Fruit fly (Drosophila melanogaster) whole organism: Measurements from ENCODE around the gene CG44521.

ENCODE experiments used
- CG8478 ChIP-seq: fragments of >200 bp; optimal IDR thresholded peaks from 2 replicates; lab custom pipeline; 2018; ENCODE audit warnings: inconsistent platforms
- Dll ChIP-seq: fragments of >200 bp; optimal IDR thresholded peaks from 2 replicates; lab custom pipeline; 2017
- EcR ChIP-seq, 2 experiments: fragments of >200 bp; optimal IDR thresholded peaks; 2 replicates each; lab custom pipeline; 2017; ENCODE audit warnings: missing biosample characterization in 2 of 2, missing genetic modification characterization in 2 of 2, missing genetic modification reagents in 2 of 2
- pan ChIP-seq: fragments of >200 bp; optimal IDR thresholded peaks from 2 replicates; lab custom pipeline; 2017
- psq ChIP-seq: fragments of >200 bp; optimal IDR thresholded peaks from 2 replicates; lab custom pipeline; 2017
- usp ChIP-seq: fragments of >200 bp; optimal IDR thresholded peaks from 2 replicates; lab custom pipeline; 2017; ENCODE audit warnings: missing biosample characterization, missing genetic modification characterization, mixed read lengths

CG44521 gene

DNA sequence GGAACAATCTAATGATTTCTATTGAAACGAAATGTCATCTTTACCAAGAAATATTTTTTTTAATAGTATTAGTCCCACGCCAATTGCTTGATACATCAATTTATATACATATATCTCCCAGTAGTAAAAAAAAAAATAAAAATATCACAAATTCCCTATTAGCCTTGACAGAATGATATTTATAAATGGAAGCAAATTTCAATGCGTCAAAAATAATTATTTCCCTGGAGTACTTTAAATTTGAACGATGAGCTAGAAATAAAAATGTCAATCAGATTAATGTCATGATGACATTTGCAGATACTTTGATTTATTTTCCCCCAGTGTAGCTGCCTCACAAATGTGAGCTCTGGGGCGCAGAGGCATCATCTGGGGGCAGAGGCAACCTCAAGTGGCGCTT lies at the start of gene CG44521:
Gene CG44521 (plus strand): TSS at position 301 of the 400 bp plus-strand sequence.
- TF ChIP-seq EcR (GFP tag; optimal IDR thresholded peaks at IDR 0.05; lab: Kevin White, UChicago): no peak
- no peak for TF ChIP-seq pan (lab: Kevin White, UChicago)
- no peak for TF ChIP-seq CG8478 (lab: Kevin White, UChicago)
- no peak for TF ChIP-seq usp
- TF ChIP-seq psq (lab: Kevin White, UChicago): no peak
- no peak for TF ChIP-seq Dll

DNA sequence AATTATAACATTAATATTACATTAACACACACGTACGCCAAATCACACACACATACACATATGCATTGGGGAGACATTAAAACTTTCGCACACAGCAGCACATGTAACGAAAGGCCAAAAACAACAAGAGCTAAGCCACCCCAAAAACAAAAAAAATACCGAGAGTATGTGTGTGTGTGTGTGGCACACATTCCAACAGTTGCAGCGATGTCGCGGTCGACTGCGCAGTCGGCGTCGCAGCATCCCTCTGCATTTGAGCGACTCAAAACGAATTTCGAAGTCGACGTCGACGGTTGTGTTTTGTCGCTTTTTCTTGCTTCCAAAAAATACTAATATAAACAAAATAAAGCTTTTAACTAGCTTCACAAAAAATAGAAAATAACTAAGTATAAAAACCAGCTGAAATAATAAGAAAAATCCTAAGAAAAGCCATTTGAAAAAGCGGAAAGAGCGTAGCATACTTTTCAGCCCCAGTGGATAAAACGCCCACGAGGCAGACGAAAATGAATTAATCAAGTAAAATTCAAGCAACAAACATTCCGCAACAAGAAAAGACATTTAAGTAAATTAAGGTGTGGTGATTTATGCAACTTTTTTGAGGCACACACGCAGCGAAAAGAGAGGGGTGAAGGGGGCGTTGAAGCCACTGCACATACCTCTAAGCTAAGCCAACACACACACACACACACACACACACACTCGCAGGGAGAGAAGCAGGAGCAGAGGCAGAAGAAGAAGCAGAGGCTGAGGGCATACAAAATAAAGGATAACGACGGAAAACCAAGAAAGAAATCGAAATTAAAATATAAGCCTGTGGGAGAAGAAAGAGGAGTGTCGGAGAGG lies 49.0 kb upstream of the CG44521 start, which contains the start of gene CG46320:
Gene CG46320 (plus strand): TSS at position 246 of the 843 bp plus-strand sequence.
- TF ChIP-seq CG8478 (lab: Kevin White, UChicago) (no peak), Dll (no peak), psq (lab: Kevin White, UChicago) (no peak), usp (no peak), EcR (GFP tag; optimal IDR thresholded peaks at IDR 0.05; lab: Kevin White, UChicago) (no peak), pan (lab: Kevin White, UChicago) (no peak)

DNA sequence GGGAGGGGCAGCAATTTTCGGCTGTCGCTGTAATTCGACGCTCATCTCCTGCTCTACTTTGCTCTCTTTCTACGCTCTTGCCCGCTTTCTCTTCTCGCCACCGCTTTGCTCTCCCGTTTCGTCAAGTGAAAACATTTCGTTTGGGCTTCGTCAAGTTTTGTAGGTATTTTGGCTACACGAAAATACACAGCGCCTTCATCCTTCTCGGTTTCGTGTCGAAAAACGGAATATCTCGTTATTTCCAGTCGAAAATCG lies 48.5 kb upstream of the CG44521 start:
- TF ChIP-seq EcR (GFP tag; optimal IDR thresholded peaks at IDR 0.05; lab: Kevin White, UChicago) (no peak), usp (no peak), Dll (no peak), CG8478 (lab: Kevin White, UChicago) (no peak), pan (lab: Kevin White, UChicago) (no peak), psq (lab: Kevin White, UChicago) (no peak)

DNA sequence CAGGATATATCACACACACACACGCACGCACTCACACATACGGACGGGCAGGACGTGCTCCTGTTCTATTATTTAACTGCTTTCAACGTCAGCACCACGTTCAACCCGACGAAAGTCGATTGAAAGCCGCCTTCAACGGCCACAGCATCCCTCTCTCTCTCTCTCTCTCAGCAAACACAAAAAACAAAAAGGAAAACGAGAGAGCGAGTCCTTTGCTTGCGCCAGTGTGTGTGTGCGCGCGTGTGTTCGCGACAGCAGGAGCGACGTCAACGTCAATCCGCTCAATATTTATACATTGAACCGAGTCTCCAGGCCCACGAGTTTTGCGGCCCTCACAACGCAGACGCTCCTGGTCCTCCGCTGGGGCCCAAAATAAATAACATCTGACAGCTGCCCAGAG lies 47.7 kb upstream of the CG44521 start:
- TF ChIP-seq EcR (GFP tag; optimal IDR thresholded peaks at IDR 0.05; lab: Kevin White, UChicago) (no peak), usp (no peak), pan (lab: Kevin White, UChicago) (no peak), psq (lab: Kevin White, UChicago) (no peak), Dll (no peak), CG8478 (lab: Kevin White, UChicago) (no peak)

DNA sequence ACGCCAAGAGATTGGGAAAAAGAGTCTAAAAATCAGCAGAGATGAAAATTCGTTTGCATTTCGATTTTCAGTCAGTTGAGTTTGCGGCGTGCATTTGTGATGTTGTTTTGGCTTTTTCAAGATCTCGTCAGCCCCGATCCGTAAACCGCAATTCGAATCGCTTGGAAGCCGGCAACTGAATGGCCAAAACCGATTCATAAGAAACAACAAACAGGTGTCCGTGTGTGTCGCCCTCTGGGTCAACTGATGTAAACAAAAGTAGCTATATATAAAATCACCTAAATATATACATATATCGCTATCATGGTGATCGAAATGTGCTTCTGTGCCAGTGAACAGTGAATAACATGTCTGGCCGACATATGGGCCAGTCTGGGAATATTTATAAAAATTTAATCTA lies 46.3 kb upstream of the CG44521 start:
- TF ChIP-seq usp (no peak), pan (lab: Kevin White, UChicago) (no peak), CG8478 (lab: Kevin White, UChicago) (no peak), psq (lab: Kevin White, UChicago) (no peak), Dll (no peak), EcR (GFP tag; optimal IDR thresholded peaks at IDR 0.05; lab: Kevin White, UChicago) (no peak)

DNA sequence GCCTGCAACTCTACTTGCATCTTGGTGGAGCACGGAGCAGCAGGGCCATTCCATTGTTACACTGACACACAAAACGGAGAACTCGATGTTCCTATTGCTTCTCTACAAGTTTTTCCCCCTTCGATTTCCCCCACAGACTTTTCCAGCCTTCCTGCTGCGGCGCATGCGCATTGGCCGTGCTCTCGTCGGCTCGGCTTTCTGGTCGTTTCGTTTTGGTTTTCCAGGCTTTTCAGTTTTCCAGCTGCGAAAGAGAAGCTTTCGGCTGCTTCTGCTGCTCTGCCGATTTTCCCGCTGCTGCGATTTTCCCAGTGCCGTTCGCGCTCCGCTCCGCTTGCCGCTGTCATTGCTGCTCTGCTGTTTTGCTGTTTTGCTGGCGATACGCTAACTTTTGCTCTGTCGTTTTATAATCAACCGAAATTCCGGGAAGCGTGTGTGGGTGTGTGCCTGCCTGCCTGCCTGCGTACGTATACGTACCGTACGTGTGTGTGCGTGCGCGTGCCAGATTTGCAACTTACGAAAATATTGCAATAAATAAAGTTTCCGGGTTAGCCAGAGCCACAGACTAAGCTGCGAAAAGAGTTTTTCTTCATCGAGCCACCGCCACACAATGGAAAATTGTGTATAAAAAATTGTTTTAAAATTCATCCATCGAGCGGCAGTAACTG lies 34.8 kb upstream of the CG44521 start:
- no peak for TF ChIP-seq usp
- TF ChIP-seq pan (lab: Kevin White, UChicago): no peak
- TF ChIP-seq psq (lab: Kevin White, UChicago): no peak
- TF ChIP-seq Dll: no peak

DNA sequence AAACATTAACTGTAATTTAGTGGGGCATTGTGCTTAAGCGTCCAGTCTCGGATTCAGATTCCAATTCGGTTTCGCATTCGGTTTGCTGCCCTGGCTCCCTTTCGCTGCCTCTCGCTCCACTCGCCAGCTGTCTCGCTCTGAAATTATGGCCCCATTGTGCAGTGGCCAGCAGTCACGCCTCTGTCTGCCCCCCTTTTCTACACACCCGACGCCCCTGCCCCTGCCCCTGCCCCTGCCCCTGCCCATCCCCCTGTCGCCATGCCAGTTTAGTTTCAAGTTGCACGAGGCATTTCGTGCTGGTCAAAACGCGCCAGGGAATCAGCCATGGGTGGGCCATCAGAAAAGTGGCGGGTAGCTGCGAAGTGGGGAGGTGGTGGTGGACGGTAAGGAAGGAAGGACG lies 26.9 kb upstream of the CG44521 start:
- TF ChIP-seq EcR (GFP tag; optimal IDR thresholded peaks at IDR 0.05; lab: Kevin White, UChicago) (no peak), Dll (no peak), CG8478 (lab: Kevin White, UChicago) (no peak), usp (no peak), psq (lab: Kevin White, UChicago) (no peak), pan (lab: Kevin White, UChicago) (no peak)

DNA sequence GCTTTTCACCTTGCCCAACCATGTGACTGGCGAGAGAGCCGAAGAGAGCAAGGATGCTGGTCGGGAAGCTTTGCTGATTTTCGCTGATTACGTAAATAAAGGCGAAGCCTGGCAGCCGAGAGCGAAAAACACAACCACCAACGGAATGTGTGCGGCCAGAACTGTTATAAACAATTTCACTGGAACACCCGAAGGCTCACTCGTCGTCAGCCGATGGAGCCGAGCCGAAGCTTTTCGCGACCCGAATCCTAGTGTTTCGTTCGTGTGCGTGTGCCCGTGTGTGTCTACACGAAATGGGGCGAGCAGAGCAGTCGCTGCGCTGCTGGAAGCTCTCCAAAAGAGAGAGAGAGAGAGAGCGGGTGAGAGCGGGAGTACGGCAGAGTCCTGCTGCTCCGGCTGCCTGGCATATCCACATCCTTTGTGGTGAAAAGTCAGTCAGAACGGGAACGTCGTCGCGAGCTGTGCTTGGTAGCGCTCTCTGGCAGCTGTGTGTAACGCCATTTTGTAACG lies 22.1 kb upstream of the CG44521 start:
- TF ChIP-seq EcR (GFP tag; optimal IDR thresholded peaks at IDR 0.05; lab: Kevin White, UChicago) (no peak), psq (lab: Kevin White, UChicago) (no peak), usp (no peak), CG8478 (lab: Kevin White, UChicago) (no peak), pan (lab: Kevin White, UChicago) (no peak), Dll (no peak)

DNA sequence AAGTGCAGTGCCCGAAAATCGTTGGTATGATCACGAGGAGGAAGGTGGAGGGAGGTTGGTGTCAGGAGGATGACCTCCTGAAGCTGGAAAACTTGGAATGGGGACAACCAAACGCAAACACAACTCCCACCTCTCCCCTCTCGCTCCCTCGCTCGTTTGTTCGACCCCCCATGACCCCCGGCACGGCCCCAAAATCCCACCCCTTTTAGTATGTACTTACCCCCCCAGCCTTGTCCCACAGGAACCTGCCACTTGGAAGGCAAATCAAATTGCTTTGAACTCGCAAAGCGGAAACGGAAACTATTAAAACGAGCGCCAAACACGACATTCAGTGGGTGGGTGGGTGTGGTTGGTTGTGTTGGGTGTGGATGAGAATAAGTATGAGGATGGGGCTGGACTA lies 18.5 kb downstream of the CG44521 start:
- no peak for TF ChIP-seq psq (lab: Kevin White, UChicago)
- no peak for TF ChIP-seq usp
- no peak for TF ChIP-seq pan (lab: Kevin White, UChicago)
- TF ChIP-seq Dll: no peak
- no peak for TF ChIP-seq EcR (GFP tag; optimal IDR thresholded peaks at IDR 0.05; lab: Kevin White, UChicago)
- no peak for TF ChIP-seq CG8478 (lab: Kevin White, UChicago)

DNA sequence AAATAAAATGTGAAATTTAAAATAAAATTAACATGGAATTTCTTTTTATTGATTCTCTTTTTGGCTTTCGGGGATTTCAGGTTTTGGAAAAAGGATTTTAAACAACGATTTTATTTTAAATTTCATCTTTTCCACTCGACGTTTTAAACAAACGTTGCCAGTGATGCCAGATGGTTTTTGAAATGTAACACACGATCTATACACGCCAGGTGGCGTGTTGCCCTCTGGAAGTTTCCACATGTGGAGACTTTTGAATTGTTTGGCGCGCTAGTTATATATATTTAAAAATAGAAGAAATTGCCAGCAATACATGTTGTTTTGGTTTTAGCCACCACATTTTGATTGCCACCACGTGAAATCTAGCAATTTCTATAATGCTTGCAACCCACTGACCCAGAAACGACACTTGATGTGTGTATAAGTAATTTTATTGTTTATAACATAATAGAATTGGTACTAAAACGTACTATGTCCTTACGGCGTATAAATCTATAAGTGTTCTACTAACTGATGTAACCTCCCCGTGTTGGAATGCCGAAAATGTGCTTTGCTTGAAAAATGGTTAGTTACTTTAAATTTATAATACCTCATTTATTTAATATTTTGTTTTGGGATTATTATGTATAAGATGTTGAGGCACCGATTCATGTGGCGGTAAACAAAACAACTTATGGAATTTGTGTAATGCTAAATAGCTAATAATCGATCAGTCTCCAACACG lies 36.6 kb downstream of the CG44521 start:
- TF ChIP-seq pan (lab: Kevin White, UChicago): no peak
- TF ChIP-seq psq (lab: Kevin White, UChicago): no peak
- no peak for TF ChIP-seq Dll
- no peak for TF ChIP-seq EcR (GFP tag; optimal IDR thresholded peaks at IDR 0.05; lab: Kevin White, UChicago)
- no peak for TF ChIP-seq usp
- no peak for TF ChIP-seq CG8478 (lab: Kevin White, UChicago)

DNA sequence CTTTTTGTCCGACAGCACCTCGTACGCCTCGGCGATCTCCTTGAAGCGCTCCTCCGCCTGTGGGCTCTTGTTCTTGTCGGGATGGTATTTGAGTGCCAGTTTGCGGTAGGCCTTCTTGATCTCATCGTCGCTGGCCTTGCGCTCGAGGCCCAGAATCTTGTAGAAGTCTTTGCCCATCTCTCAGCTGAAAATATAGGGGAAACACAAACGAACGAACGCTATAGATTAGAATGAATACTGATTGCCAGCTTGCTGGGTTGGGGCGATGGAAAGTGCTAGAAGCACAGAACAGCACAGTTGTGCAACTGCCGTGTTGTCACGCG lies 38.2 kb downstream of the CG44521 start:
- TF ChIP-seq Dll (no peak), usp (no peak), CG8478 (lab: Kevin White, UChicago) (no peak), EcR (GFP tag; optimal IDR thresholded peaks at IDR 0.05; lab: Kevin White, UChicago) (no peak), pan (lab: Kevin White, UChicago) (no peak)
